Worm (Caenorhabditis elegans) whole organism, L3 larva: ENCODE data around the gene Y40B10A.9.

ENCODE experiments used
- ama-1 ChIP-seq: fragments of 150-350 bp; optimal IDR thresholded peaks from 2 replicates; lab custom pipeline; 2018
- ceh-28 ChIP-seq: fragments of 150-350 bp; optimal IDR thresholded peaks from 2 replicates; lab custom pipeline; 2014; ENCODE audit warnings: missing biosample characterization, missing genetic modification reagents, missing genetic modification characterization
- ceh-82 ChIP-seq: fragments of 150-350 bp; optimal IDR thresholded peaks from 2 replicates; lab custom pipeline; 2014; ENCODE audit warnings: missing biosample characterization, missing genetic modification characterization
- egl-5 ChIP-seq: fragments of 150-350 bp; optimal IDR thresholded peaks from 2 replicates; lab custom pipeline; 2017; ENCODE audit warnings: missing biosample characterization, missing genetic modification reagents, missing genetic modification characterization, inconsistent platforms
- fkh-2 ChIP-seq: fragments of 150-350 bp; optimal IDR thresholded peaks from 2 replicates; lab custom pipeline; 2014; ENCODE audit warnings: missing biosample characterization, missing genetic modification reagents, missing genetic modification characterization
- fos-1 ChIP-seq: fragments of 150-350 bp; optimal IDR thresholded peaks from 2 replicates; lab custom pipeline; 2014; ENCODE audit warnings: missing biosample characterization, missing genetic modification characterization
- hmg-11 ChIP-seq: sonication (generic microtip); optimal IDR thresholded peaks from 2 replicates; lab custom pipeline; 2016; ENCODE audit warnings: missing genetic modification characterization, missing compliant biosample characterization
- jun-1 ChIP-seq: fragments of 150-350 bp; optimal IDR thresholded peaks from 2 replicates; lab custom pipeline; 2014; ENCODE audit warnings: missing biosample characterization, missing genetic modification reagents, missing genetic modification characterization
- lsy-12 ChIP-seq: sonication (generic microtip); optimal IDR thresholded peaks from 2 replicates; lab custom pipeline; 2016; ENCODE audit warnings: mild to moderate bottlenecking, missing genetic modification characterization, missing compliant biosample characterization
- mml-1 ChIP-seq: fragments of 150-350 bp; sonication (generic microtip); optimal IDR thresholded peaks from 3 replicates; lab custom pipeline; 2014; ENCODE audit warnings: missing biosample characterization, missing genetic modification characterization
- nhr-237 ChIP-seq: fragments of 150-350 bp; optimal IDR thresholded peaks from 2 replicates; lab custom pipeline; 2014; ENCODE audit warnings: missing biosample characterization, missing genetic modification characterization
- nhr-25 ChIP-seq: sonication (generic microtip); optimal IDR thresholded peaks from 2 replicates; lab custom pipeline; 2017; ENCODE audit warnings: missing biosample characterization, missing genetic modification characterization
- nhr-28 ChIP-seq: fragments of 150-350 bp; optimal IDR thresholded peaks from 2 replicates; lab custom pipeline; 2014; ENCODE audit warnings: missing biosample characterization, missing genetic modification characterization
- nhr-67 ChIP-seq: fragments of 150-350 bp; optimal IDR thresholded peaks from 2 replicates; lab custom pipeline; 2014; ENCODE audit warnings: missing biosample characterization, missing genetic modification characterization
- nhr-77 ChIP-seq: fragments of 150-350 bp; optimal IDR thresholded peaks from 2 replicates; lab custom pipeline; 2014; ENCODE audit warnings: missing biosample characterization, missing genetic modification characterization
- pha-4 ChIP-seq: fragments of 150-350 bp; optimal IDR thresholded peaks from 2 replicates; lab custom pipeline; 2014; ENCODE audit warnings: missing biosample characterization, missing genetic modification reagents, missing genetic modification characterization
- pqm-1 ChIP-seq: fragments of 150-350 bp; optimal IDR thresholded peaks from 2 replicates; lab custom pipeline; 2017; ENCODE audit warnings: missing biosample characterization, missing genetic modification characterization, inconsistent platforms
- tbx-2 ChIP-seq: sonication (generic microtip); optimal IDR thresholded peaks from 2 replicates; lab custom pipeline; 2016; ENCODE audit warnings: mild to moderate bottlenecking, missing genetic modification characterization, missing compliant biosample characterization
- zag-1 ChIP-seq: fragments of 150-350 bp; optimal IDR thresholded peaks from 2 replicates; lab custom pipeline; 2014; ENCODE audit warnings: missing biosample characterization, missing genetic modification characterization
- ztf-11 ChIP-seq: fragments of 150-350 bp; optimal IDR thresholded peaks from 2 replicates; lab custom pipeline; 2014; ENCODE audit warnings: missing biosample characterization, missing genetic modification characterization
- ztf-4 ChIP-seq: fragments of 150-350 bp; optimal IDR thresholded peaks from 2 replicates; lab custom pipeline; 2014; ENCODE audit warnings: missing biosample characterization, missing genetic modification characterization

Y40B10A.9 gene

DNA sequence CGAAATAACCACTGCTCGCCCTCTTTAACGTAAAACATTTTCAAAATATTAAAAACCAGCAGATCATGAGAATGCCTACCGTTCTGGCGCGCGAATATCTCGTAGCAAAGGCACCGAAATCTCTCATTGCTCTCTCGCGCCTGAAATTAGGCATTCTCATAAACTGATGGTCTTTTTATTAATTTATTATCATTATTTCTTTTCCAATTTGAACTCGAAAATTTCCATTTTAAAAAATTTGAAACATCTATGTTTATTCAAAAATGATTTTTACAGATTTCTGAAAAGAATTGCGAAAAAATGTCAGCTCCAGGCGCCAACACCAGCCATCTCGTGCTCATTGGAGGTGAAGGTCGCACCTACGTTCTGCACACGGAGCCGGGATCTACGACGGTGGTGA lies 42.8 kb downstream of the Y40B10A.9 start, which contains the start of gene F59A7.12:
TSS of gene F59A7.12 (plus strand) at position 301 of the 400 bp plus-strand sequence.
- TF ChIP-seq lsy-12 (tag; lab: Kevin White, UChicago) (no peak), nhr-67 (tag; lab: Kevin White, UChicago) (no peak), pqm-1 (tag; lab: Kevin White, UChicago) (no peak), fos-1 (tag; lab: Kevin White, UChicago) (no peak), jun-1 (tag; lab: Kevin White, UChicago) (no peak)

DNA sequence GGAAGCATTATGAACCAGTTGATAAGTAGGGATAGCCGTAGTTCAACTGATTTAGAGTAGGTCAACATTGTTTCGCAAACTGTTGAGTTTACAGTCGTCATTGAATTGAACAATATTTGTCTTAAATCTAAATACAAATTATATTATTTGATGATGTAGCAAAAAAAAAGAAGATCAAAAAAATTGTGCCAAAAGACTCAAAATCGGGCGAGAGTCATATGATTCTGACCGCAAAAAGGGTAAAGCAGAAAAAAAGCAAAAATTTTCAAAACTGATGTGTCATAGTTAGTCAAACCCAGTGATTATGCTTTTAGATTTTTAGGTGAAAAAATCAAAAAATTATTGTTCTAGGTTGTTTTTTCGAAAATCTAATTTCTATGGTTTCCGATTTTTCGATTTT lies 44.9 kb downstream of the Y40B10A.9 start, which contains the start of gene srab-13:
TSS of gene srab-13 (minus strand) at position 101 of the 400 bp plus-strand sequence.
- TF ChIP-seq ceh-28 (no peak), ama-1 (lab: Kevin White, UChicago) (no peak), nhr-25 (no peak), nhr-77 (no peak), mml-1 (tag; lab: Kevin White, UChicago) (no peak), nhr-237 (no peak), fkh-2 (tag; lab: Kevin White, UChicago) (no peak), egl-5 (tag; lab: Kevin White, UChicago) (no peak), hmg-11 (tag; lab: Kevin White, UChicago) (no peak), tbx-2 (no peak), zag-1 (tag; lab: Kevin White, UChicago) (no peak), ztf-4 (tag; lab: Kevin White, UChicago) (no peak), jun-1 (tag; lab: Kevin White, UChicago) (no peak)
- TF ChIP-seq, all 47 proteins: peak for 0

DNA sequence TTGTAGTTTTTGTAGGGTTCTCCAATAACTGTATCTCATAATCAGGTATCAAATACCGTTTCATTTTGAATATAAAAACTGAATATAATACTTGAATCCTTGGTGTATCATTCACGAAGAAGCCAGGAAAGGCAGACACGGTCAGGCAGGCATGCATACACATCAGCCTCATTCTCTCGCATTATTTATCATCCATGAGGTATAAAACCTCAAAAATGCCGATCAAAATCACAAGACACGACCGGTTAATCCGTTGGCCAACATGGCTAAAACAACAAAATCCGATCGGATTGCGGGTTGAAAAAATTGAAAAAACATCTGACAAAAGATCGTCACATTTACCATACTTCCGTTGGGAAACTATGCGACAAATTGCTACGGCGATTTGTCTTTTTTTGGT lies 50.3 kb downstream of the Y40B10A.9 start, which contains the start of gene F59A7.5:
TSS of gene F59A7.5 (plus strand) at position 301 of the 400 bp plus-strand sequence.
- TF ChIP-seq pha-4 (tag; lab: Kevin White, UChicago) = no peak
- TF ChIP-seq nhr-28 (tag; lab: Kevin White, UChicago) = no peak
- TF ChIP-seq nhr-67 (tag; lab: Kevin White, UChicago) = no peak
- TF ChIP-seq ceh-82 (tag; lab: Kevin White, UChicago) = no peak
- TF ChIP-seq ceh-28 = no peak
- no peak for TF ChIP-seq ama-1 (lab: Kevin White, UChicago)

DNA sequence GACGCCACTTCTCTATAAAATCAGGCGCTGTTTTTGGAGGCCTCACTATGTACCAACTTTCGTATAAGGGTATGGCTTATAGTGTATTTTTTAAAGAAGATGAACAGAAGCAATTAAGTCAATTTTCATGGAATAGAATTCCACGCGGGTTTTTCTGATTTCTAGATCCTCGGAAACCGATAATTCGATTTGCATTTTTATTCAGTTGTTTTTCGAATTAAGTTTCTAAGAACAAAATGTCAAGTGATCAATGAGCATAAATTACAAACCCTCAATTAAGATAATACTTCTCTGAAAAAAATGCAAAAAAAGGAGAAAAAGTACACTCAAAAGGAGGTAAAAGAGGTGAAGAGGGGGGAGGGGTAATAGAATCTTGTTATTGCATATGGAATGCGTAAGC lies 51.4 kb downstream of the Y40B10A.9 start:
- no peak for TF ChIP-seq tbx-2
- TF ChIP-seq hmg-11 (tag; lab: Kevin White, UChicago) = no peak
- no peak for TF ChIP-seq ztf-11
- TF ChIP-seq fkh-2 (tag; lab: Kevin White, UChicago) = no peak
- no peak for TF ChIP-seq nhr-77
- TF ChIP-seq egl-5 (tag; lab: Kevin White, UChicago) = no peak
- TF ChIP-seq pha-4 (tag; lab: Kevin White, UChicago) = no peak
- TF ChIP-seq, all 47 proteins: peak for 0
